Worm (Caenorhabditis elegans) whole organism, L1 larva: ENCODE data around the gene F40A3.1.

Experiments used
- elt-3 ChIP-seq, 6 experiments: fragments of 150-350 bp in 1 of 6; sonication (generic microtip); optimal IDR thresholded peaks; 2 replicates each; lab custom pipeline; 2017 to 2018; ENCODE audit warnings: missing biosample characterization in 6 of 6, missing genetic modification characterization in 6 of 6, inconsistent platforms in 1 of 6
- unc-130 ChIP-seq: fragments of 150-350 bp; optimal IDR thresholded peaks from 2 replicates; lab custom pipeline; 2017; ENCODE audit warnings: missing biosample characterization, missing genetic modification characterization, inconsistent platforms
- xbp-1 ChIP-seq: sonication (generic microtip); optimal IDR thresholded peaks from 2 replicates; lab custom pipeline; 2016; ENCODE audit warnings: missing genetic modification characterization, missing compliant biosample characterization
- zag-1 ChIP-seq: fragments of 150-350 bp; optimal IDR thresholded peaks from 2 replicates; lab custom pipeline; 2014; ENCODE audit warnings: missing biosample characterization, missing genetic modification characterization

DNA sequence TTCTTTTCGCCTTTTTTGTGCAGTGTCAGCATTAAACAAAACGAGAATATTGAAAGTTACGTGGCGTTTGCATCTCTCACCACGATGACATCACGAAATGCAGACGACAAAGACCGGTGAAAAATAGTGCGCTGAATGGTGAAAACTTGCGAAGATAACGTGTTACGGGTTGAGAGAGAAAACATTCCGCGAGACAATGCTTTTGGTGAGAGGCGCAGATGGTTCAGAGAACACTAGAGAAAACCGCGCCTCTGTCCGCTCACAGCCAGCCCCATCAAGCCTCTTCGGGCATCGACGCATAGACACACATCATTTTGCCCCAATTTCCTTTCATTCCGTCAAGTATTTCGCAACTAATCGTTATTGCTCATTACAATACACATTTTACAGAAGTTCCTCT, 36.7 kb upstream of the F40A3.1 start, which contains the start of the genes C37C3.9 and C37C3.18:
- TF ChIP-seq elt-3 (tag; optimal IDR thresholded peaks at IDR 0.05; lab: Kevin White, UChicago): peak in 1 of 6 experiments; percentile 47
- TF ChIP-seq zag-1: peak; percentile 39
- TF ChIP-seq unc-130: peak; percentile 51
- peak; percentile 85 for TF ChIP-seq xbp-1
